Fruit fly (Drosophila melanogaster): ENCODE measurements around the gene CG13786.

CG13786 gene

DNA sequence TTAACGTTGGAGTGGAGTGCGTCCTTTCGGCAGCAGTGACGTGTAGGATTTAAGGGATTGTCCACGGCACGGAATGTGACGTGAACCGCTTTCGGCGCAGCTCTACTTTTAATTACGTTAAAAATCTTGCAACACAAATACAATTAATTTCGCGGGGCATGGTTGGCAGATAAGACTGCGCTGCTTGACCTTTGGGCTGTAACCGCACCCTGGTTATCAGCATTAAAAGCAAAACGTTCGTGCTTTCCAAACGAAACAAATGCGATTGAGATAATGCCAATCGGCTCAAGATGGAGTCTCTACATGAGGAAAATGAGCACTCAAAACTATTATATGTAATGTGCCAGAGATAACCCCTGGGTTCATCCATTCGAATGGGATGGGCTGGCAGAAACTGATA lies 39.2 kb downstream of the CG13786 start:
- no peak for TF ChIP-seq CG17801 (GFP tag; optimal IDR thresholded peaks at IDR 0.05; ENCODE audit: partially characterized antibody)

DNA sequence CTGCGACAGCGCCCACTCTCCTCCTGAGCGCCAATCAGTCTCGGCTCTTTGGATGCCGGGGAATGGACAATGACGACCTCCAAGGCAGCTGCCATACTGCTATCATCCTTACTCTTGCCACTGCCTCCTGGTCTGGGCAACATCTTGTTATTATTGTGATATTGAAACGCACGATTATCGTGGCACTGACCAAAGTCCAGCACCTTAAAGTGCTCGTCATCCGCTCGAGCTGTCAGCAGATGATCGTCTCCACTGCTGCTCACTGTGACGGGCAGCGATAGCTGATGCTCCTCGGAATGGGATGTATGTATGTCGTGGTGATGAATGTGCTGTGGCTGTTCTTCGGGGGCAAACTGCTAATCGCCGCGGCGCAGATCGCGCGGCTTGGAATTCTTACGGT lies 45.1 kb downstream of the CG13786 start:
- no peak for TF ChIP-seq CG17801 (GFP tag; optimal IDR thresholded peaks at IDR 0.05; ENCODE audit: partially characterized antibody)

DNA sequence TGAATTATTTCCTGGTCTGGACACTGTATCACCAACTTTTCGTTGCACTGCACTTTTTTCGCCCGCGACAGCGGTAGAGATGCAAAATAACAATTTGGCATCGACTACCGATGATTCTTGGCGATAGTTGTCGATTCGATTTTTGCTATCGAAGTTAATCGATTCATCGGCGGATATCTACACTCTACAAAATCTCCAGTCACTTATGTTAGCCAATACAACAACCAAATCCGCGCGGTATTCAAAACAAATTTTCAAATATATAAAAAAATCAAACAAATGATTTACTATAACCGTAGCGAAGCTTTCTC lies 48.7 kb downstream of the CG13786 start, which contains the start of gene CG4502:
Gene CG4502, minus strand, starts transcription at position 93 of the 311 bp plus-strand sequence.
- TF ChIP-seq CG17801 (GFP tag; optimal IDR thresholded peaks at IDR 0.05; ENCODE audit: partially characterized antibody), result peak; percentile 75

DNA sequence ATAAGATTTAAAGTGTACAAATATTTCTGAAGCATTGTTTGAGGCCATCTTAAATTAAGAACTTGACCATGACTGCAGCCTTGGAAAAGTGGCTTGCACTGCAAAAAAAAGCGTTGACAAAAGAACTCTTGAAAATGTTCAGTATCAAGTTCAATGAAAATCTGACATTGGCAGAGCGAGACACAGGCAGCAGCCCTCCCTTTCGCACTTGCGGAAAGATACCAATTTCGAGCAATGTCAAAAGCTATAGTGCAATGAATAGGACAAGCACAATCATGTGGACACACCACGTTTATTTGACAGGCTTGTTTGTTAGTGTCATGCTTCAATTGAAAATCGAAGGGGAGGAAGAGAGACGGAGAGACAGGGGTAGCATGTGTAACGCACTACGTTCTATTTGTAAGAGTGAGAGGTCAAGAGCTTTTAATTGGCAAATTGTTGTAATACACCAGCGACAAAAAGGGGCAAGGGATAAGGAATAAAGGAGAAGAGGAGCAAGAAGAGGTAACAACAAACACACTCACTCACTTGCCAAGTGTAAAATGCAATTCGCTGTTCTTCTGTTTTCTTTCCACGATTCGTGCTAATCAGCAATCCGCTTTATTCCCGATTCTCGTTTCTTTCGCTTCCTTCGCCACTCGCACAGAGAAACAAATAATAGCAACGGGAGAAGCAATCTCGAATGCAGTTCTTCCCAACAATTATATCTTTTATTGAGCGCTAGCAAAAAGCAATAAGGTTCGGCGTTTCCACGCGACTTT lies 49.2 kb downstream of the CG13786 start:
- no peak for TF ChIP-seq CG17801 (GFP tag; optimal IDR thresholded peaks at IDR 0.05; ENCODE audit: partially characterized antibody)
